Worm (Caenorhabditis elegans): ENCODE results near the gene sor-3.

sor-3 gene

DNA sequence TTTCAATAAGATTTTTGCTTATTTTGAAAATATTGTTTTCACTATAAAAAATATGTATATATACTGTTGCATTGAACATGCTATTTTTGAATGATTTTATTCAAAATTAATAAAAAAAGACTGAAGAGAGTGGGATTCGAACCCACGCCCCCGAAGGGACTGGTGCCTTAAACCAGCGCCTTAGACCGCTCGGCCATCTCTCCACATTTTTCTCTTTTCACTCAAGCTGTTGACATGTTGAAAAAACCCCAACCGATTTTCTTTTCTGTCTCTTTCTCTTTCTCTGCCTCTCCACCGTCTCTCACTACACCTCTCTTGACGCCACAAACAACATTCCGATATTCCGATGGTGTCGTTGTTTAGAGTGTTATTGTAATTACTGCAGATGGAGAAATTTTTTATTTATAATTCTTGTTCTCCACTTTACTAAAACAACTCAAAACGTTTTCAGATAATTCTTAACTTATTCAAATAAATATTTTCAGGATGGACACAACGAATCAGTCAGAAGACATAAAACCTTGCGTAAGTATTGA, at the start of gene sor-3 (continued):
- TF ChIP-seq sdz-12 (GFP tag; optimal IDR thresholded peaks at IDR 0.05) (peak; percentile 72), attf-4 (tag; optimal IDR thresholded peaks at IDR 0.05) (no peak), lin-13 (GFP tag; optimal IDR thresholded peaks at IDR 0.05) (peak; percentile 76), spr-3 (GFP tag; optimal IDR thresholded peaks at IDR 0.05) (peak; percentile 31), lim-7 (GFP tag; IDR thresholded peaks at IDR 0.05) (peak; percentile 92)

DNA sequence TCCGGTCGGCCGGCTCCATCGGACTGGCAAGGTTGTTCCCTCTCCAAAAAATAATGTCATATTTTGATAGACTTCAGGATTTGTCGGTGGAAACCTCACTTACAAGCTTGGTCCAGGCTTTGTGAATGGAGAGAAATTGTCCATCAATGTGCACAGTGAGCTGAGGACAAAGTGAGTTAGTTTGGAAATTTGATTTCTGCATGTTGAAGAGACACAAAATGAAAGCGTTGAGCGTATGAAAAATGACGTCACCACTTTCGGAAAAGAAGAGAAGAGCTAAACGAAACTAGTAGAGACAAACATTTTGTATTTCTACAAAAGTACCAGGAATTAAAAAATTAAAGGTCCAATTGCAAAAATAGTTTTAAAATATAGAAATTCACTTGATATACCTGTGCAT, 48.4 kb upstream of the sor-3 start:
- TF ChIP-seq ces-1 (GFP tag; optimal IDR thresholded peaks at IDR 0.05): peak; percentile 79
- peak; percentile 65 for TF ChIP-seq fkh-10 (GFP tag; optimal IDR thresholded peaks at IDR 0.05)
- no peak for TF ChIP-seq madf-5 (GFP tag; IDR thresholded peaks at IDR 0.05)

DNA sequence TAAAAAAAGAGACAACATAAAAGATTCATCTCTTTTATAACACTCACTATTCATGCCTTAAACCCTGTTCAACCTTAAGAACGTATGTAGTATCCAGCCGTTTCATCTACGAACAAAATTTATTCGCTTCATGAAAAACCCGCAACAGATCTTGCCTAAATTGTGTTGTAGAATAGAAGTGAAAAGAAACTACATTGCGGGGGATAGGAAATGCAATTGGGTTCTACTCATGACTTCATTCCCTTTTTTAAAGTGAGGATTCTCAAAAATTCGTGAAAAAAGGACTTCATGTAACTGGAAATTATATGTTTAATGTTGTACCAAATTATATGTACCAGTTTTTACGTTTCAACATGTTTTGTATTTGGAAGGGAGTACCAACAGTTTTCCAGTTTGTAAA, 44.3 kb upstream of the sor-3 start:
- peak; percentile 43 for TF ChIP-seq fkh-10 (GFP tag; optimal IDR thresholded peaks at IDR 0.05)
- no peak for TF ChIP-seq F10B5.3 (tag; optimal IDR thresholded peaks at IDR 0.05)
- TF ChIP-seq ces-1 (GFP tag; optimal IDR thresholded peaks at IDR 0.05): peak; percentile 52
- no peak for TF ChIP-seq nhr-42 (GFP tag; IDR thresholded peaks at IDR 0.05)

DNA sequence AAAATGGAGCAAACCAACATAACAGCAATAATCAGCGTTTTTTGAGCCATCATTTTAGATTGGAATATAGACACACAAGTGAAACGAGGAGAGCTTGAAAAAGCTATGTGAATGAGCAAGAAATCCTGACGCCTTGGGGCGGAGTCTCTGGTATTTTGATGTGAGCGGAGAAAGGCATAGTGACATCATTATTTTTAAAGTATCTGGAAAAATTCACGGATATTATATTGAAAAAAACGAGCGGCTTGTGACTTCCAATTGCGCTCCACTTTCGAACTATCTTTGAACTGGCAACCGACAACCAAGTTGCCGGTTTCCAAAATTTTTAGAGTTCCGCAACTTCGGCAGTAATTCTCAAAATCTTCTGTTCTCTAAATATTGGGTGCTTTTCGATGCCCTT, 42.2 kb upstream of the sor-3 start, which contains the start of gene nlp-64:
Gene nlp-64 (minus strand): TSS at position 101 of the 400 bp plus-strand sequence.
- TF ChIP-seq mdt-29 (GFP tag; IDR thresholded peaks at IDR 0.05): no peak
- TF ChIP-seq spr-3 (GFP tag; optimal IDR thresholded peaks at IDR 0.05): no peak
- TF ChIP-seq arid-1 (GFP tag; conservative IDR thresholded peaks at IDR 0.05): no peak
- no peak for TF ChIP-seq duxl-1 (tag; optimal IDR thresholded peaks at IDR 0.05; ENCODE audit: poor library complexity)
- TF ChIP-seq dmd-6 (GFP tag; IDR thresholded peaks at IDR 0.05): no peak
- no peak for TF ChIP-seq fkh-10 (GFP tag; optimal IDR thresholded peaks at IDR 0.05)
- no peak for TF ChIP-seq ztf-7 (tag; optimal IDR thresholded peaks at IDR 0.05)
- no peak for TF ChIP-seq F26F4.8 (GFP tag; conservative IDR thresholded peaks at IDR 0.05)
- TF ChIP-seq Y48G9A.11 (GFP tag; IDR thresholded peaks at IDR 0.05): no peak
- no peak for TF ChIP-seq pqm-1 (tag; optimal IDR thresholded peaks at IDR 0.05)
- no peak for TF ChIP-seq F44E2.7 (GFP tag; IDR thresholded peaks at IDR 0.05)

- TF ChIP-seq arid-1 (GFP tag; conservative IDR thresholded peaks at IDR 0.05): no peak
- TF ChIP-seq ama-1 (optimal IDR thresholded peaks at IDR 0.05): no peak
- peak; percentile 62 for TF ChIP-seq nhr-28 (tag; optimal IDR thresholded peaks at IDR 0.05)
- no peak for TF ChIP-seq mep-1 (tag; optimal IDR thresholded peaks at IDR 0.05)
- no peak for TF ChIP-seq lin-29 (GFP tag; IDR thresholded peaks at IDR 0.05)
- TF ChIP-seq ceh-62 (tag; optimal IDR thresholded peaks at IDR 0.05): no peak
- TF ChIP-seq gei-8 (GFP tag; optimal IDR thresholded peaks at IDR 0.05): no peak
- TF ChIP-seq pha-4 (GFP tag; IDR thresholded peaks at IDR 0.05): no peak
- TF ChIP-seq pha-4 (tag; optimal IDR thresholded peaks at IDR 0.05): no peak
- TF ChIP-seq pqm-1 (tag; optimal IDR thresholded peaks at IDR 0.05): no peak
- TF ChIP-seq daf-16 (GFP tag; optimal IDR thresholded peaks at IDR 0.05): no peak
- peak; percentile 95 for TF ChIP-seq daf-16 (tag; optimal IDR thresholded peaks at IDR 0.05)
- TF ChIP-seq aha-1 (tag): no peak
- 0 out of 2 replicates have a peak, but pooled peaks have one; percentile 16 for TF ChIP-seq php-3 (GFP tag; IDR thresholded peaks at IDR 0.05)
- TF ChIP-seq hlh-30 (tag; optimal IDR thresholded peaks at IDR 0.05; ENCODE audit: insufficient read depth): peak; percentile 3
These were observed 41.2 kb upstream of the sor-3 start for ce11 chrX:312238-312637.

DNA sequence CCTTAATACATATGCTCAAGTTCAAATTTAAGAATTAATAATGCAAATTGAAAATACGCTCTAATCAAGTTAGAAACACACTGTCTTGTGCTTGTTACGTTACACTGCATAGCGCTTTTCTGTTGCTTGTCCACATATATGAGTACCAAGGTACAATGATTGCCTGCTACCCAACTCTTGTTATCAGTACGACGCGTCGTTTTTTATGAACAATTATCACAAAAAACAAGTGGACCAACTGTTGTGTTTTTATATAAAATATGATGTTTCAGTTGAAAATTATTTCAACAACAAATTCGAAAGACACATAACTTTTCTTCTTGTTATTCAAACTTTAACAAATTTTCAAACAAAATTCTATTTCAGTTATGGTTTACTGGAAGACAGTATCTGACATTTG, 40.5 kb upstream of the sor-3 start, which contains the start of gene M02E1.4:
Gene M02E1.4 (plus strand): TSS at position 367 of the 400 bp plus-strand sequence.
- TF ChIP-seq unc-62 (GFP tag; optimal IDR thresholded peaks at IDR 0.05 in 1 of 2) (peak in 1 of 2 experiments; percentile 66), unc-62 (tag; optimal IDR thresholded peaks at IDR 0.05) (no peak), daf-16 (GFP tag; optimal IDR thresholded peaks at IDR 0.05) (no peak), daf-16 (tag; optimal IDR thresholded peaks at IDR 0.05) (peak; percentile 95), pqm-1 (tag; optimal IDR thresholded peaks at IDR 0.05) (peak; percentile 56), hlh-11 (tag; optimal IDR thresholded peaks at IDR 0.05) (peak; percentile 4), dmd-8 (GFP tag; IDR thresholded peaks at IDR 0.05) (no peak), F49E8.2 (tag; optimal IDR thresholded peaks at IDR 0.05; ENCODE audit: borderline replicate concordance) (no peak), nhr-77 (tag; optimal IDR thresholded peaks at IDR 0.05) (no peak), dve-1 (tag; optimal IDR thresholded peaks at IDR 0.05; ENCODE audit: insufficient read depth) (peak; percentile 15), nhr-28 (tag; optimal IDR thresholded peaks at IDR 0.05) (peak; percentile 46), vab-7 (GFP tag; IDR thresholded peaks at IDR 0.05) (no peak), aha-1 (tag) (peak; percentile 74), ceh-62 (tag; optimal IDR thresholded peaks at IDR 0.05) (no peak), hmg-1.1 (GFP tag; IDR thresholded peaks at IDR 0.05) (peak; percentile 26; the same call in 1 of the 2 replicates), fkh-10 (GFP tag; optimal IDR thresholded peaks at IDR 0.05) (no peak), nhr-25 (tag; optimal IDR thresholded peaks at IDR 0.05; ENCODE audit: borderline replicate concordance, insufficient read depth) (no peak)

Data from whole organism, L4 larva.